Fruit fly (Drosophila melanogaster) whole organism, adult: Measurements from ENCODE around the gene AOX1.

ENCODE experiments used
- CG7045 ChIP-seq: fragments of 200-800 bp; sonication (Bioruptor generic); optimal IDR thresholded peaks from 2 replicates; lab custom pipeline; 2017; ENCODE audit warnings: missing biosample characterization, mild to moderate bottlenecking, missing genetic modification characterization
- Hr96 ChIP-seq: fragments of 200-800 bp; sonication (Bioruptor generic); optimal IDR thresholded peaks from 2 replicates; lab custom pipeline; 2016; ENCODE audit warnings: missing biosample characterization, missing genetic modification characterization

- TF ChIP-seq Hr96 (GFP tag; lab: Kevin White, UChicago) = no peak
- no peak for TF ChIP-seq CG7045 (GFP tag; lab: Kevin White, UChicago)
Observed at dm6 chr3R:15567913-15568312, 30.8 kb upstream of the AOX1 start.
